Worm (Caenorhabditis elegans) whole organism, mixed stage, embryonic: ENCODE results near the gene clec-117.

Source experiments
- blmp-1 ChIP-seq: fragments of 150-350 bp; optimal IDR thresholded peaks from 2 replicates; lab custom pipeline; 2014; ENCODE audit warnings: missing biosample characterization, missing genetic modification characterization
- ces-1 ChIP-seq: fragments of 150-350 bp; optimal IDR thresholded peaks from 2 replicates; lab custom pipeline; 2014; ENCODE audit warnings: missing biosample characterization, missing genetic modification reagents, missing genetic modification characterization
- lsy-2 ChIP-seq: fragments of 150-350 bp; optimal IDR thresholded peaks from 2 replicates; lab custom pipeline; 2014; ENCODE audit warnings: missing biosample characterization, missing genetic modification characterization
- mab-5 ChIP-seq: fragments of 150-350 bp; optimal IDR thresholded peaks from 2 replicates; lab custom pipeline; 2014; ENCODE audit warnings: missing biosample characterization, missing genetic modification characterization
- mep-1 ChIP-seq: fragments of 150-350 bp; optimal IDR thresholded peaks from 2 replicates; lab custom pipeline; 2017; ENCODE audit warnings: missing biosample characterization, missing genetic modification reagents, missing genetic modification characterization, inconsistent platforms
- nhr-12 ChIP-seq: fragments of 150-350 bp; optimal IDR thresholded peaks from 2 replicates; lab custom pipeline; 2014; ENCODE audit warnings: missing biosample characterization, missing genetic modification characterization
- nhr-237 ChIP-seq: fragments of 150-350 bp; optimal IDR thresholded peaks from 2 replicates; lab custom pipeline; 2014; ENCODE audit warnings: missing biosample characterization, missing genetic modification characterization
- nhr-28 ChIP-seq: fragments of 150-350 bp; optimal IDR thresholded peaks from 2 replicates; lab custom pipeline; 2014; ENCODE audit warnings: missing biosample characterization, missing genetic modification characterization
- snpc-4 ChIP-seq: fragments of 150-350 bp; optimal IDR thresholded peaks from 2 replicates; lab custom pipeline; 2014; ENCODE audit warnings: missing biosample characterization, missing genetic modification characterization
- unc-39 ChIP-seq: fragments of 150-350 bp; optimal IDR thresholded peaks from 2 replicates; lab custom pipeline; 2014; ENCODE audit warnings: missing biosample characterization, missing genetic modification characterization
- unc-62 ChIP-seq: fragments of 150-350 bp; optimal IDR thresholded peaks from 2 replicates; lab custom pipeline; 2014; ENCODE audit warnings: missing biosample characterization, missing genetic modification reagents, missing genetic modification characterization
- ztf-11 ChIP-seq: fragments of 150-350 bp; optimal IDR thresholded peaks from 2 replicates; lab custom pipeline; 2014; ENCODE audit warnings: missing biosample characterization, missing genetic modification characterization

DNA sequence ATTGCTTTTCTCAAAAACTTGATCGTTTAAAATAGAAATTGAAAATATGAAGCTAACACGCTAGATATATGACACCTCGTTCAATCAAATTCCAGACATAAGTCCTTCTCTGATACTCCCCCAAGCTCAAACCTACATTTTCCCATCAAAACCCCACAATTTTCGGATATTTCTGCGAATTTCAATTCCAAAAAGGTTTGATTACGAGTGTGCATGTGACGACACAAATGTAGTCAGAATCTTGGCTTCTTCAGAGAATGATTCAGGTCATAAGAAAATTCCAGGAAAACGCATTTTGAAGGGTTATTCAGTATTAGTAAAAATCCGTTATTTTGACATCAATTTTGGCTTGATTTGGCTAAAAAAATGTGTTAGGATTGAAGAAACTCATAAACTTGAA is 38.0 kb upstream of the clec-117 start:
- TF ChIP-seq unc-39 (tag; lab: Kevin White, UChicago): no peak
- TF ChIP-seq blmp-1 (tag; lab: Kevin White, UChicago): no peak
- TF ChIP-seq mep-1 (tag; lab: Kevin White, UChicago): no peak
- no peak for TF ChIP-seq unc-62 (GFP tag; lab: Kevin White, UChicago)
- TF ChIP-seq ces-1 (GFP tag; lab: Kevin White, UChicago): no peak
- TF ChIP-seq nhr-12 (tag; lab: Kevin White, UChicago): no peak
- TF ChIP-seq nhr-28 (tag; lab: Kevin White, UChicago): no peak
- TF ChIP-seq mab-5 (tag; lab: Kevin White, UChicago): no peak
- TF ChIP-seq snpc-4: no peak
- no peak for TF ChIP-seq lsy-2 (tag; lab: Kevin White, UChicago)
- TF ChIP-seq nhr-237: no peak
- no peak for TF ChIP-seq ztf-11 (tag; lab: Kevin White, UChicago)
